Worm (Caenorhabditis elegans): ENCODE measurements around the gene sap-140.

DNA sequence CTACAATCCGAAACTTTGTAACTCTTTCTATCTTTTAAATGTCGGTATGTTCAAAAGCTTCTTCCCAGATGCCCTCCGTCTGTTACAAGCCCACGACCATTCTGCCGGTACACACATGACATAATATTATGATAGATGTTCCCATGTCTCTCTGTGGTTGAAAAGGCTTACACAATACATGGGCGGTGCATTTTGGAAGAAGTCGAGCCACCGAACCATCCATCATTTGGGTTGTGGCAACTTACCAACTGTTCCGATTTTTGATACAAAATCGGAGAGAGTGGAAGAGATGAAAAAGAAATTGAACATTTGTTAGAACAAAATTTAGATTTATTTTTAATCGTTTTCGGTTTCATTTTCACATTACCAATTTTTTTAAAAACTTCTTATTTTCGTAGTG lies 49.4 kb downstream of the sap-140 start:
- TF ChIP-seq ama-1 (optimal IDR thresholded peaks at IDR 0.05) (no peak), flt-1 (GFP tag; IDR thresholded peaks at IDR 0.05) (no peak)
